Fruit fly (Drosophila melanogaster): Measurements from ENCODE around the gene eag.

DNA sequence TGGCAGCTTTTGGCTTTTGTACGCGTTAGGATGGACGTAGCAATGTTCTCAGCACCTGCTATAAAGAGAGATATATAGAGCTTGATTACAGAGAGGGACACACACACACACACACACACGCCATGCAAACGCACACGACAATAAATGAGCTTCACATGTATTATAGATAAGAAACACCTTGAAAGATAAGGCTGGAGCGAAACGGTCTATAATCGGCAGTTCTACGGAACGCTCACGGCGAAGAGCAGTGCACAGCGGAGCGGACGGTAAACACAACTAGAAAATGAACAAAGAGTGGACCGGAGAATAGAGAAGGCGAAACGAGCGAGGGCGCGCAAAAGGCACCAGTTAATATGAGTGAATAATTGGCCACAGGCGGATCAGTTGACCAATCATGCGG is 93.4 kb downstream of the eag start:
- TF ChIP-seq cas (GFP tag; IDR thresholded peaks at IDR 0.05) (no peak), sna (GFP tag; IDR thresholded peaks at IDR 0.05; ENCODE audit: partially characterized antibody) (no peak), NC2α (GFP tag; optimal IDR thresholded peaks at IDR 0.05) (no peak)
